Fruit fly (Drosophila melanogaster): ENCODE results near the gene CG33189.

Gene CG33189

dm6 chr3R:8741941-8742340, 38.6 kb downstream of the CG33189 start:
- TF ChIP-seq Dref (GFP tag; IDR thresholded peaks at IDR 0.05) = no peak
- no peak for TF ChIP-seq Nf-YC (tag; optimal IDR thresholded peaks at IDR 0.05)
- no peak for TF ChIP-seq Fer2 (tag; optimal IDR thresholded peaks at IDR 0.05)
- TF ChIP-seq ems (GFP tag; optimal IDR thresholded peaks at IDR 0.05) = no peak
- no peak for TF ChIP-seq CG6175 (GFP tag; IDR thresholded peaks at IDR 0.05)
- no peak for TF ChIP-seq CG18764 (GFP tag; optimal IDR thresholded peaks at IDR 0.05)
- no peak for TF ChIP-seq onecut (GFP tag; IDR thresholded peaks at IDR 0.05)
- no peak for TF ChIP-seq MBD-R2 (GFP tag; IDR thresholded peaks at IDR 0.05)
- TF ChIP-seq CG17829 (tag; optimal IDR thresholded peaks at IDR 0.05) = no peak
- TF ChIP-seq oc (tag; optimal IDR thresholded peaks at IDR 0.05) = peak; percentile 55
- TF ChIP-seq Drgx (GFP tag; IDR thresholded peaks at IDR 0.05) = no peak
- no peak for TF ChIP-seq CG15269 (tag; optimal IDR thresholded peaks at IDR 0.05)
- no peak for TF ChIP-seq CG6654 (GFP tag; optimal IDR thresholded peaks at IDR 0.05)
- TF ChIP-seq CG7987 (GFP tag; optimal IDR thresholded peaks at IDR 0.05) = no peak
- TF ChIP-seq bbx (GFP tag; IDR thresholded peaks at IDR 0.05; ENCODE audit: partially characterized antibody) = no peak
- TF ChIP-seq kah (GFP tag; optimal IDR thresholded peaks at IDR 0.05) = no peak
- TF ChIP-seq Hr51 (GFP tag; optimal IDR thresholded peaks at IDR 0.05) = no peak
- no peak for TF ChIP-seq CG1832 (GFP tag; optimal IDR thresholded peaks at IDR 0.05)
- no peak for TF ChIP-seq Oli (tag; optimal IDR thresholded peaks at IDR 0.05)
- peak; percentile 58 for TF ChIP-seq sens (GFP tag)
- no peak for TF ChIP-seq CG14050 (GFP tag; IDR thresholded peaks at IDR 0.05)
- TF ChIP-seq E2f2 (GFP tag; IDR thresholded peaks at IDR 0.05) = no peak
- no peak for TF ChIP-seq CG13624 (GFP tag; optimal IDR thresholded peaks at IDR 0.05)
- no peak for TF ChIP-seq CG17328 (GFP tag; IDR thresholded peaks at IDR 0.05)
- TF ChIP-seq CG8089 (GFP tag; optimal IDR thresholded peaks at IDR 0.05) = no peak
- TF ChIP-seq Hmr (GFP tag; optimal IDR thresholded peaks at IDR 0.05) = no peak
- no peak for TF ChIP-seq CG13894 (tag; optimal IDR thresholded peaks at IDR 0.05)
- peak; percentile 56 for TF ChIP-seq Blimp-1 (GFP tag; optimal IDR thresholded peaks at IDR 0.05)
- 0 out of 2 replicates have a peak, but pooled peaks have one; percentile 13 for TF ChIP-seq chm (GFP tag; IDR thresholded peaks at IDR 0.05)
- no peak for TF ChIP-seq ATbp (GFP tag; optimal IDR thresholded peaks at IDR 0.05)
- TF ChIP-seq Xbp1 (GFP tag; optimal IDR thresholded peaks at IDR 0.05) = no peak
- TF ChIP-seq gem (tag; optimal IDR thresholded peaks at IDR 0.05) = no peak
- TF ChIP-seq CG4820 (GFP tag; optimal IDR thresholded peaks at IDR 0.05) = no peak
- TF ChIP-seq sisA (GFP tag; IDR thresholded peaks at IDR 0.05) = 0 out of 2 replicates have a peak, but pooled peaks have one; percentile 4
- no peak for TF ChIP-seq insv (GFP tag; optimal IDR thresholded peaks at IDR 0.05)
- no peak for TF ChIP-seq pnt (GFP tag; optimal IDR thresholded peaks at IDR 0.05)
- no peak for TF ChIP-seq CG31365 (tag; optimal IDR thresholded peaks at IDR 0.05)
- no peak for TF ChIP-seq CG2116 (GFP tag; optimal IDR thresholded peaks at IDR 0.05)
- TF ChIP-seq Med (GFP tag) = peak; percentile 12
- TF ChIP-seq ken (GFP tag; IDR thresholded peaks at IDR 0.05) = 0 out of 3 replicates have a peak, but pooled peaks have one; percentile 35
- no peak for TF ChIP-seq sob (GFP tag; IDR thresholded peaks at IDR 0.05)
- no peak for TF ChIP-seq usp (GFP tag; optimal IDR thresholded peaks at IDR 0.05)
- TF ChIP-seq NC2β (GFP tag; optimal IDR thresholded peaks at IDR 0.05) = no peak
- peak; percentile 29; the same call in 1 of the 2 replicates for TF ChIP-seq HLH3B (GFP tag; IDR thresholded peaks at IDR 0.05)
- TF ChIP-seq H15 (GFP tag; IDR thresholded peaks at IDR 0.05) = no peak
- no peak for TF ChIP-seq CG1529 (GFP tag; optimal IDR thresholded peaks at IDR 0.05)
- TF ChIP-seq CG12659 (GFP tag; optimal IDR thresholded peaks at IDR 0.05) = no peak
- TF ChIP-seq vvl (GFP tag; IDR thresholded peaks at IDR 0.05) = 0 out of 2 replicates have a peak, but pooled peaks have one; percentile 7

All from whole organism, embryonic.